Fruit fly (Drosophila melanogaster): ENCODE data around the gene CG43736.

Gene CG43736

DNA sequence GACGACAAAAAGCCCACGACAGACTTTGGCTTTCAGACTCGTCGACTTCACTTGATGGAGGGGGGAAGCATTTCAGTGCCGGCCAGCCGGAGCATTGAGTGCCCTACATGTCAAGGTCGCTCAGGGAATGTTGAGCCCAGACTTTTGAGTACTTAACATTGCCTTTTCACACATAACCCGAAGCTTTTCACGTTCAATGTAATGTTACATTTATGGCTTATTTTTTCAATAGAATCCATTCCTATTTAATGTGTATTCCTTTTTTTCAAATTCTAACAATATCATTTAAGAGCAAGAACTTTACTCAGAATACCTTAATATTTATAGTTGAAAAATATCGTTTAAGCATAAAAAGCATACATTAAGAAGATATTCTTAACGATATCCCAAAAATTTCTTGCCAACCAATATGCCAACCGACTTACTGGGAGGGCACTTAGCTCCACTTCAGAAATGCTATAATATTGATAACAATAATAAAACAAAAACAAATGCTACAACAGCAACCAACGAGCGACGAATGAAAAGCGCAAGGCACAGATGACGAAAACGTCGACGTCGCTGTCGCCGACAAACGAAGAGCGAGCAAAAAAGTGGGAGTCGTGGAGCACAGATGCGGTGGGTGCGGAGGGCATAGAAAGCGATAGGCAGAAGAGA lies 3.8 kb upstream of the CG43736 start (continued):
- TF ChIP-seq ranshi (GFP tag; IDR thresholded peaks at IDR 0.05) (peak; percentile 56; the same call in 1 of the 2 replicates), CG31388 (GFP tag; optimal IDR thresholded peaks at IDR 0.05) (peak; percentile 45), bbx (GFP tag; IDR thresholded peaks at IDR 0.05; ENCODE audit: partially characterized antibody) (no peak), gcm2 (GFP tag; optimal IDR thresholded peaks at IDR 0.05) (no peak), dimm (GFP tag; IDR thresholded peaks at IDR 0.05) (no peak), CG17568 (GFP tag; optimal IDR thresholded peaks at IDR 0.05) (no peak), pnt (GFP tag; optimal IDR thresholded peaks at IDR 0.05) (peak; percentile 84), CG8281 (tag; optimal IDR thresholded peaks at IDR 0.05) (peak; percentile 66), shn (GFP tag; optimal IDR thresholded peaks at IDR 0.05) (no peak), ato (GFP tag; IDR thresholded peaks at IDR 0.05; ENCODE audit: partially characterized antibody) (no peak), CoRest (tag; optimal IDR thresholded peaks at IDR 0.05) (peak; percentile 64), lbe (GFP tag; optimal IDR thresholded peaks at IDR 0.05) (peak; percentile 25), CG15073 (GFP tag; optimal IDR thresholded peaks at IDR 0.05) (no peak), CG1529 (GFP tag; optimal IDR thresholded peaks at IDR 0.05) (peak; percentile 18), GATAe (GFP tag; conservative IDR thresholded peaks at IDR 0.05) (0 out of 2 replicates have a peak, but pooled peaks have one; percentile 34), Scr (GFP tag; IDR thresholded peaks at IDR 0.05; ENCODE audit: partially characterized antibody) (no peak), cato (GFP tag; optimal IDR thresholded peaks at IDR 0.05; ENCODE audit: borderline replicate concordance) (peak; percentile 62), corto (GFP tag; optimal IDR thresholded peaks at IDR 0.05) (peak; percentile 21), fd3F (GFP tag; optimal IDR thresholded peaks at IDR 0.05) (no peak), CG15269 (tag; optimal IDR thresholded peaks at IDR 0.05) (peak; percentile 59), hbn (GFP tag; IDR thresholded peaks at IDR 0.05; ENCODE audit: partially characterized antibody) (no peak), CG13624 (GFP tag; optimal IDR thresholded peaks at IDR 0.05) (peak; percentile 73), exex (tag; optimal IDR thresholded peaks at IDR 0.05) (peak; percentile 20), Doc2 (GFP tag; IDR thresholded peaks at IDR 0.05) (no peak), NC2β (GFP tag; optimal IDR thresholded peaks at IDR 0.05) (no peak), HmgD (GFP tag; optimal IDR thresholded peaks at IDR 0.05) (no peak), onecut (GFP tag; IDR thresholded peaks at IDR 0.05) (peak; percentile 39; the same call in 1 of the 2 replicates), CG14667 (GFP tag; IDR thresholded peaks at IDR 0.05) (0 out of 2 replicates have a peak, but pooled peaks have one; percentile 44), abd-A (tag; optimal IDR thresholded peaks at IDR 0.05) (peak; percentile 52), CkIIα-i1 (GFP tag; IDR thresholded peaks at IDR 0.05) (0 out of 2 replicates have a peak, but pooled peaks have one; percentile 46), Ptx1 (GFP tag; IDR thresholded peaks at IDR 0.05) (peak; percentile 84), NC2α (GFP tag; optimal IDR thresholded peaks at IDR 0.05) (no peak), CG10979 (tag; optimal IDR thresholded peaks at IDR 0.05) (peak; percentile 86), B-H1 (GFP tag; IDR thresholded peaks at IDR 0.05) (peak; percentile 58), sd (tag; optimal IDR thresholded peaks at IDR 0.05) (peak; percentile 27), CG1832 (GFP tag; optimal IDR thresholded peaks at IDR 0.05) (no peak), dysf (GFP tag; IDR thresholded peaks at IDR 0.05) (peak; percentile 84), CG8290 (GFP tag; optimal IDR thresholded peaks at IDR 0.05) (peak; percentile 14), CG8290 (tag; optimal IDR thresholded peaks at IDR 0.05) (peak in 1 of 2 experiments; percentile 43), tup (GFP tag; optimal IDR thresholded peaks at IDR 0.05) (peak; percentile 46), NfI (GFP tag; optimal IDR thresholded peaks at IDR 0.05) (no peak), Ada2b (GFP tag; IDR thresholded peaks at IDR 0.05) (peak; percentile 49), Lhr (GFP tag; optimal IDR thresholded peaks at IDR 0.05) (no peak), CG16813 (GFP tag; IDR thresholded peaks at IDR 0.05; ENCODE audit: partially characterized antibody) (no peak), bab2 (GFP tag; optimal IDR thresholded peaks at IDR 0.05) (no peak), jing (GFP tag; optimal IDR thresholded peaks at IDR 0.05) (no peak), CG9797 (GFP tag; optimal IDR thresholded peaks at IDR 0.05) (no peak), crc (GFP tag; optimal IDR thresholded peaks at IDR 0.05) (peak; percentile 73), Six4 (GFP tag; optimal IDR thresholded peaks at IDR 0.05) (peak; percentile 70), CG17385 (GFP tag; optimal IDR thresholded peaks at IDR 0.05) (peak; percentile 73)

All from whole organism, embryonic.